Fruit fly (Drosophila melanogaster): ENCODE measurements around the gene Sgt1.

DNA sequence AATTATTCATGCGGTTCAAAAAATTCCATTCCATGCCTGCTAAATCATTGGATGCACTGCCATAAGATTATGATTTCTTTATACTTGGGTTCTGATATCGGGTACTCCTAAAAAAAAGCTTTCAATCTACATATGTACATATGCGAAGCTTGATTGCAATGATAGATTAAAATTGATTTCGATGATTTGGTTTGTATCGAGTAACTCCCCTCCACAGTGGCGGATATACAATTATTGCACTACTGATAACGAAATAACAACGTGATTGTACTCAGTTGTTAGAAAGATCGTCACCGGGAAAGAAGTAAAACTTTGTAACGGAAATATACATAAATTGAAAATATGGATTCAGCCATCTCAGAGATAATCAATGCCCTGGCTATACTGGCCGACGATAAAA is 17.4 kb downstream of the Sgt1 start, which contains the start of gene Nazo:
- TF ChIP-seq Myc (optimal IDR thresholded peaks at IDR 0.05): no peak
- TF ChIP-seq h (optimal IDR thresholded peaks at IDR 0.05): no peak
- TF ChIP-seq psq (optimal IDR thresholded peaks at IDR 0.05): no peak
- TF ChIP-seq Sin3A (optimal IDR thresholded peaks at IDR 0.05): no peak

Data from Kc167 (cell line).